Fruit fly (Drosophila melanogaster): ENCODE results near the gene Pdss2.

dm6 chr3L:21055839-21056238 is 28.1 kb downstream of the Pdss2 start:
- TF ChIP-seq CG1832 (GFP tag; optimal IDR thresholded peaks at IDR 0.05) (no peak), Taf1 (GFP tag; IDR thresholded peaks at IDR 0.05) (no peak), dysf (GFP tag; IDR thresholded peaks at IDR 0.05) (no peak)
